Worm (Caenorhabditis elegans) whole organism, mixed stage, embryonic: Measurements from ENCODE around the gene C10A4.6.

Source experiments
- M03D4.4 ChIP-seq: sonication (generic microtip); optimal IDR thresholded peaks from 2 replicates; lab custom pipeline; 2017; ENCODE audit warnings: mild to moderate bottlenecking, missing genetic modification characterization, missing compliant biosample characterization
- blmp-1 ChIP-seq: fragments of 150-350 bp; optimal IDR thresholded peaks from 2 replicates; lab custom pipeline; 2014; ENCODE audit warnings: missing biosample characterization, missing genetic modification characterization
- ceh-83 ChIP-seq: fragments of 200-800 bp; sonication (Bioruptor generic); optimal IDR thresholded peaks from 2 replicates; lab custom pipeline; 2018; ENCODE audit warnings: mild to moderate bottlenecking, missing genetic modification characterization, missing compliant biosample characterization
- ces-1 ChIP-seq: fragments of 150-350 bp; optimal IDR thresholded peaks from 2 replicates; lab custom pipeline; 2014; ENCODE audit warnings: missing biosample characterization, missing genetic modification reagents, missing genetic modification characterization
- cnd-1 ChIP-seq: fragments of 200-800 bp; sonication (Bioruptor generic); optimal IDR thresholded peaks from 2 replicates; lab custom pipeline; 2018; ENCODE audit warnings: mild to moderate bottlenecking, missing genetic modification characterization, missing compliant biosample characterization
- elt-3 ChIP-seq: fragments of 150-350 bp; optimal IDR thresholded peaks from 2 replicates; lab custom pipeline; 2014; ENCODE audit warnings: missing biosample characterization, missing genetic modification characterization
- flh-1 ChIP-seq: fragments of 200-800 bp; sonication (Bioruptor generic); optimal IDR thresholded peaks from 2 replicates; lab custom pipeline; 2018; ENCODE audit warnings: mild to moderate bottlenecking, missing genetic modification characterization, moderate library complexity, missing compliant biosample characterization
- ham-2 ChIP-seq: fragments of 200-800 bp; sonication (Bioruptor generic); optimal IDR thresholded peaks from 2 replicates; lab custom pipeline; 2018; ENCODE audit warnings: mild to moderate bottlenecking, missing genetic modification characterization, missing compliant biosample characterization
- hlh-1 ChIP-seq: fragments of 150-350 bp; optimal IDR thresholded peaks from 2 replicates; lab custom pipeline; 2014; ENCODE audit warnings: missing biosample characterization, missing genetic modification reagents, missing genetic modification characterization
- lin-13 ChIP-seq: fragments of 150-350 bp; optimal IDR thresholded peaks from 2 replicates; lab custom pipeline; 2014; ENCODE audit warnings: missing biosample characterization, missing genetic modification characterization
- lin-32 ChIP-seq: fragments of 200-800 bp; sonication (Bioruptor generic); optimal IDR thresholded peaks from 2 replicates; lab custom pipeline; 2018; ENCODE audit warnings: mild to moderate bottlenecking, missing genetic modification characterization, missing compliant biosample characterization
- mab-5 ChIP-seq: fragments of 150-350 bp; optimal IDR thresholded peaks from 2 replicates; lab custom pipeline; 2014; ENCODE audit warnings: missing biosample characterization, missing genetic modification characterization
- mep-1 ChIP-seq: fragments of 150-350 bp; optimal IDR thresholded peaks from 2 replicates; lab custom pipeline; 2017; ENCODE audit warnings: missing biosample characterization, missing genetic modification reagents, missing genetic modification characterization, inconsistent platforms
- mls-2 ChIP-seq: sonication (generic microtip); optimal IDR thresholded peaks from 2 replicates; lab custom pipeline; 2016; ENCODE audit warnings: mild to moderate bottlenecking, missing genetic modification characterization, moderate library complexity, missing compliant biosample characterization
- nhr-2 ChIP-seq: fragments of 150-350 bp; optimal IDR thresholded peaks from 2 replicates; lab custom pipeline; 2014; ENCODE audit warnings: missing biosample characterization, missing genetic modification characterization
- nhr-237 ChIP-seq: fragments of 150-350 bp; optimal IDR thresholded peaks from 2 replicates; lab custom pipeline; 2014; ENCODE audit warnings: missing biosample characterization, missing genetic modification characterization
- nhr-28 ChIP-seq: fragments of 150-350 bp; optimal IDR thresholded peaks from 2 replicates; lab custom pipeline; 2014; ENCODE audit warnings: missing biosample characterization, missing genetic modification characterization
- nhr-76 ChIP-seq: sonication (generic microtip); optimal IDR thresholded peaks from 2 replicates; lab custom pipeline; 2017; ENCODE audit warnings: missing biosample characterization, missing genetic modification characterization
- pha-4 ChIP-seq: fragments of 150-350 bp; optimal IDR thresholded peaks from 2 replicates; lab custom pipeline; 2018; ENCODE audit warnings: missing biosample characterization, missing genetic modification reagents, missing genetic modification characterization
- sem-2 ChIP-seq: fragments of 200-800 bp; sonication (Bioruptor generic); optimal IDR thresholded peaks from 2 replicates; lab custom pipeline; 2018; ENCODE audit warnings: mild to moderate bottlenecking, missing genetic modification characterization, missing compliant biosample characterization
- snpc-4 ChIP-seq: fragments of 150-350 bp; optimal IDR thresholded peaks from 2 replicates; lab custom pipeline; 2014; ENCODE audit warnings: missing biosample characterization, missing genetic modification characterization
- tbx-8 ChIP-seq: fragments of 200-800 bp; sonication (Bioruptor generic); optimal IDR thresholded peaks from 2 replicates; lab custom pipeline; 2018; ENCODE audit warnings: mild to moderate bottlenecking, missing genetic modification characterization, moderate library complexity, missing compliant biosample characterization
- unc-120 ChIP-seq: sonication (generic microtip); optimal IDR thresholded peaks from 2 replicates; lab custom pipeline; 2017; ENCODE audit warnings: missing genetic modification characterization, missing compliant biosample characterization; ENCODE audit not compliant: poor library complexity, severe bottlenecking
- unc-39 ChIP-seq: fragments of 150-350 bp; optimal IDR thresholded peaks from 2 replicates; lab custom pipeline; 2014; ENCODE audit warnings: missing biosample characterization, missing genetic modification characterization
- unc-62 ChIP-seq: fragments of 150-350 bp; optimal IDR thresholded peaks from 2 replicates; lab custom pipeline; 2014; ENCODE audit warnings: missing biosample characterization, missing genetic modification reagents, missing genetic modification characterization

C10A4.6 gene

DNA sequence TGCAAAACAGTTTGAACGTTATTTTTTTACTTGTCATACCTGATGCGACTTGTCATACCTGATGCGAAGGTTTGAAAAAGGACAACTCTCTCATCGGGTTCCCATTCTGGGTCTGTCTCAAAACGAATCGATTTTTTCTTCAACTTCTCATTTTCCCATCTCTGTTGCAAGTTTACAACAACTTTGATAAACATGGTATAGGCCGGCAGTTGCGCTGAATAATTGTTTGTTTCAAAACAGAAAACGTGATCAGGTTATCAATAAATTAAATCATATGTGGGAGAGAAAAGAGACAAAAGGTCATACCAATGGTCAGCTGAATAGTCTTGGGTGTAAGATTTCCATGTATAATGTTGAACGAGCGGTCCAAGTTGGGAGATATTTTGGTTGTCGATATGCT lies 46.5 kb downstream of the C10A4.6 start:
- TF ChIP-seq unc-120 (tag; lab: Kevin White, UChicago) (no peak), flh-1 (GFP tag; lab: Kevin White, UChicago) (no peak), elt-3 (tag; lab: Kevin White, UChicago) (no peak), nhr-2 (tag; lab: Kevin White, UChicago) (no peak), unc-62 (GFP tag; lab: Kevin White, UChicago) (no peak), lin-32 (GFP tag; lab: Kevin White, UChicago) (no peak), mep-1 (tag; lab: Kevin White, UChicago) (no peak), nhr-237 (tag; lab: Kevin White, UChicago) (no peak)

DNA sequence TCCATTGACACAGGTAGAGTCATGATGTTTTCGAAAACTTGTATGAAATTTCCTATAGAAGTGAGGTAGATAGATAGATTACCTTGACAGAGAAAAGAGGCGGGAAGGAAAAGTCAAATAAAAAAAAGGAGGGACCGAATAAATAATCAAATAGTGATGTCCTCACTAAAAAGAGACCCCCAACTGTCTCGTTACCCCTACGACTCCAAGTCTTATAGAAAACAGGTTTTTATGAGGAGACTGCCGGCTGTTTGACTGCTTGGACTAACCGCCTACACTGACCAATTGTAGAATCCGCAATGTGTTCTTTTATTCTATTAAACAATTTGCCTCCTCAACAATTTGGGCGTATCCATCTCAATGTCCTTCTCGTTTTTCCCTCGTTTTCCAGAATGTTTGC lies 47.6 kb downstream of the C10A4.6 start, which contains the start of gene C01C10.2:
Gene C01C10.2 (minus strand): TSS at position 170 of the 400 bp plus-strand sequence.
- TF ChIP-seq elt-3 (tag; lab: Kevin White, UChicago): no peak
- no peak for TF ChIP-seq mls-2 (tag; lab: Kevin White, UChicago)
- TF ChIP-seq tbx-8 (GFP tag; lab: Kevin White, UChicago): no peak
- peak; percentile 21 for TF ChIP-seq ces-1 (GFP tag; lab: Kevin White, UChicago)

DNA sequence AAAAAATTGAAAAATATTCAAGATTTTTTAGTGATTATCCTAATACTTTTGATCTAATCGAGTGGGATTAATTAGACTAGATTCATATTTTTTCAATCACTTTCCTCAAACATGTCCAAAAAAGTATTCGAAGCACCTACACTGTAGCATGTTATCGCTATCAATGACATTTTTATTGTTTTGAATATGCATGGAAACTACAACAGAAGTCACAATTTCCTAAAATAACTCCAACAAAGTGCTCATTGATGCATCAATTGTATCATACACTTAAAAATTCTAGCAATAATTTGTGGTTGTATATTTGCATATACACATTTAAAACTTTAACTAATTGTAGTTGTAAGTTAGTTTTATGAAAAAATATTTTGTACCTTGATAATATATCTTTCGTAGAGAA lies 49.7 kb downstream of the C10A4.6 start:
- TF ChIP-seq sem-2 (GFP tag; lab: Kevin White, UChicago): no peak
- no peak for TF ChIP-seq ceh-83 (GFP tag; lab: Kevin White, UChicago)
- TF ChIP-seq nhr-237 (tag; lab: Kevin White, UChicago): no peak
- TF ChIP-seq pha-4 (tag; lab: Kevin White, UChicago): no peak
- TF ChIP-seq lin-13 (tag; lab: Kevin White, UChicago): no peak
- TF ChIP-seq mep-1 (tag; lab: Kevin White, UChicago): no peak
- TF ChIP-seq unc-120 (tag; lab: Kevin White, UChicago): no peak
- no peak for TF ChIP-seq cnd-1 (tag; lab: Kevin White, UChicago)
- TF ChIP-seq unc-62 (GFP tag; lab: Kevin White, UChicago): no peak
- no peak for TF ChIP-seq elt-3 (tag; lab: Kevin White, UChicago)
- TF ChIP-seq blmp-1 (tag; lab: Kevin White, UChicago): no peak
- no peak for TF ChIP-seq ham-2
- TF ChIP-seq mab-5 (tag; lab: Kevin White, UChicago): no peak
- no peak for TF ChIP-seq hlh-1 (tag; lab: Kevin White, UChicago)
- no peak for TF ChIP-seq nhr-28
- no peak for TF ChIP-seq nhr-76
- TF ChIP-seq unc-39: no peak
- no peak for TF ChIP-seq lin-32 (GFP tag; lab: Kevin White, UChicago)
- TF ChIP-seq snpc-4: no peak
- TF ChIP-seq M03D4.4 (tag; lab: Kevin White, UChicago): no peak
- TF ChIP-seq, all 35 proteins: peak for 0
